Fruit fly (Drosophila melanogaster) Kc167 (cell line): Measurements from ENCODE around the gene Taf10b.

Experiments
- Myc ChIP-seq: fragments of >200 bp; optimal IDR thresholded peaks from 2 replicates; lab custom pipeline; 2017; ENCODE audit warnings: missing external identifiers
- insv ChIP-seq: fragments of >200 bp; optimal IDR thresholded peaks from 3 replicates; lab custom pipeline; 2018; ENCODE audit warnings: missing external identifiers

- TF ChIP-seq insv (no peak), Myc (lab: Kevin White, UChicago) (no peak)
Observed at dm6 chr2L:2729882-2730281, 37.8 kb downstream of the Taf10b start.
